Worm (Caenorhabditis elegans): ENCODE measurements around the gene scd-2.

scd-2 gene

ce11 chrV:6657532-6658259 lies 24.7 kb downstream of the scd-2 start:
- TF ChIP-seq ztf-26 (tag; optimal IDR thresholded peaks at IDR 0.05) = no peak
- TF ChIP-seq Y67H2A.10 (GFP tag; conservative IDR thresholded peaks at IDR 0.05) = no peak
- TF ChIP-seq zfh-2 (GFP tag; conservative IDR thresholded peaks at IDR 0.05) = no peak
- TF ChIP-seq lin-40 (tag; optimal IDR thresholded peaks at IDR 0.05) = no peak
- TF ChIP-seq aptf-3 (GFP tag; IDR thresholded peaks at IDR 0.05) = no peak
- TF ChIP-seq nfya-1 (tag; optimal IDR thresholded peaks at IDR 0.05; ENCODE audit: borderline replicate concordance, insufficient read depth) = no peak
- no peak for TF ChIP-seq ZK185.1 (tag; optimal IDR thresholded peaks at IDR 0.05; ENCODE audit: poor library complexity, severe bottlenecking)
- no peak for TF ChIP-seq F57C9.4 (tag; optimal IDR thresholded peaks at IDR 0.05)
- no peak for TF ChIP-seq F49E8.2 (tag; optimal IDR thresholded peaks at IDR 0.05; ENCODE audit: insufficient read depth)
- no peak for TF ChIP-seq tlf-1 (GFP tag; optimal IDR thresholded peaks at IDR 0.05)
- no peak for TF ChIP-seq lin-54 (GFP tag; optimal IDR thresholded peaks at IDR 0.05)
- TF ChIP-seq nfya-2 (GFP tag; IDR thresholded peaks at IDR 0.05) = no peak
- no peak for TF ChIP-seq lsl-1 (GFP tag; optimal IDR thresholded peaks at IDR 0.05)
- TF ChIP-seq ztf-3 (GFP tag; optimal IDR thresholded peaks at IDR 0.05) = no peak
- TF ChIP-seq snpc-3.4 (tag; optimal IDR thresholded peaks at IDR 0.05) = peak; percentile 56
- no peak for TF ChIP-seq repo-1 (tag; optimal IDR thresholded peaks at IDR 0.05)
- TF ChIP-seq pbrm-1 (GFP tag; IDR thresholded peaks at IDR 0.05) = 0 out of 2 replicates have a peak, but pooled peaks have one; percentile 7
- TF ChIP-seq hmg-20 (GFP tag; IDR thresholded peaks at IDR 0.05) = no peak
- TF ChIP-seq nfyb-1 (GFP tag; IDR thresholded peaks at IDR 0.05) = no peak
- TF ChIP-seq sptf-2 (GFP tag; optimal IDR thresholded peaks at IDR 0.05) = no peak
- TF ChIP-seq bed-1 (GFP tag; IDR thresholded peaks at IDR 0.05) = no peak
- peak; percentile 42 for TF ChIP-seq attf-5 (GFP tag; optimal IDR thresholded peaks at IDR 0.05)
- no peak for TF ChIP-seq let-607 (tag; optimal IDR thresholded peaks at IDR 0.05)
- no peak for TF ChIP-seq hrde-1 (tag; optimal IDR thresholded peaks at IDR 0.05; ENCODE audit: borderline replicate concordance)
- no peak for TF ChIP-seq ets-4 (GFP tag; optimal IDR thresholded peaks at IDR 0.05)
- TF ChIP-seq F39B2.1 (GFP tag; IDR thresholded peaks at IDR 0.05) = no peak
- peak; percentile 12 for TF ChIP-seq nhr-80 (tag; optimal IDR thresholded peaks at IDR 0.05)
- TF ChIP-seq snpc-1.1 (tag; optimal IDR thresholded peaks at IDR 0.05; ENCODE audit: insufficient read depth) = peak; percentile 87
- TF ChIP-seq F10E7.11 (tag; optimal IDR thresholded peaks at IDR 0.05) = no peak
- TF ChIP-seq Y95B8A.8 (GFP tag; IDR thresholded peaks at IDR 0.05) = no peak
- no peak for TF ChIP-seq lir-1 (GFP tag; conservative IDR thresholded peaks at IDR 0.05)
- TF ChIP-seq cebp-1 (GFP tag; IDR thresholded peaks at IDR 0.05) = peak; percentile 78
- TF ChIP-seq cebp-1 (tag; optimal IDR thresholded peaks at IDR 0.05) = peak; percentile 81
- no peak for TF ChIP-seq mxl-1 (tag; optimal IDR thresholded peaks at IDR 0.05)
- TF ChIP-seq him-1 (tag; optimal IDR thresholded peaks at IDR 0.05) = no peak
- TF ChIP-seq pha-4 (tag; optimal IDR thresholded peaks at IDR 0.05) = no peak
- no peak for TF ChIP-seq T07F8.4 (tag; optimal IDR thresholded peaks at IDR 0.05)
- TF ChIP-seq rpc-1 (optimal IDR thresholded peaks at IDR 0.05) = no peak
- TF ChIP-seq rpc-1 (tag; optimal IDR thresholded peaks at IDR 0.05) = no peak
- TF ChIP-seq nhr-179 (tag; optimal IDR thresholded peaks at IDR 0.05) = no peak
- TF ChIP-seq lin-35 (GFP tag; optimal IDR thresholded peaks at IDR 0.05) = no peak
- no peak for TF ChIP-seq ztf-22 (GFP tag; optimal IDR thresholded peaks at IDR 0.05)
- no peak for TF ChIP-seq madf-3 (GFP tag; IDR thresholded peaks at IDR 0.05)
- no peak for TF ChIP-seq ceh-27 (GFP tag; optimal IDR thresholded peaks at IDR 0.05)
- no peak for TF ChIP-seq mcd-1 (GFP tag; IDR thresholded peaks at IDR 0.05)
- no peak for TF ChIP-seq bed-2 (GFP tag; IDR thresholded peaks at IDR 0.05)
- no peak for TF ChIP-seq somi-1 (GFP tag; optimal IDR thresholded peaks at IDR 0.05)
- TF ChIP-seq F22D6.2 (tag; optimal IDR thresholded peaks at IDR 0.05) = no peak

All from whole organism, young adult.